Fruit fly (Drosophila melanogaster): ENCODE results near the gene CG7542.

The CG7542 gene

dm6 chr3L:17573823-17574222, 24.2 kb downstream of the CG7542 start (continued):
- TF ChIP-seq CG6175 (GFP tag; IDR thresholded peaks at IDR 0.05) (peak; percentile 71; the same call in 2 of the 3 replicates), ftz-f1 (GFP tag; optimal IDR thresholded peaks at IDR 0.05) (peak; percentile 9), Hr78 (GFP tag; optimal IDR thresholded peaks at IDR 0.05) (peak in 1 of 2 experiments; percentile 6), chinmo (GFP tag; IDR thresholded peaks at IDR 0.05; ENCODE audit: partially characterized antibody) (peak; percentile 97; the same call in 3 of the 4 replicates), CG13287 (GFP tag; IDR thresholded peaks at IDR 0.05; ENCODE audit: partially characterized antibody) (peak; percentile 58), CG18476 (GFP tag; optimal IDR thresholded peaks at IDR 0.05) (no peak), Camta (GFP tag; optimal IDR thresholded peaks at IDR 0.05) (no peak), run (tag; optimal IDR thresholded peaks at IDR 0.05) (no peak), CG6654 (GFP tag; optimal IDR thresholded peaks at IDR 0.05) (peak; percentile 93), CG7271 (tag; optimal IDR thresholded peaks at IDR 0.05) (no peak), Bgb (GFP tag; IDR thresholded peaks at IDR 0.05; ENCODE audit: partially characterized antibody) (0 out of 2 replicates have a peak, but pooled peaks have one; percentile 11), CG12769 (tag; optimal IDR thresholded peaks at IDR 0.05) (peak; percentile 53), CG2120 (GFP tag; optimal IDR thresholded peaks at IDR 0.05) (no peak), Deaf1 (tag; optimal IDR thresholded peaks at IDR 0.05) (peak; percentile 39), Elba2 (GFP tag; optimal IDR thresholded peaks at IDR 0.05) (no peak), CG34224 (GFP tag; IDR thresholded peaks at IDR 0.05; ENCODE audit: partially characterized antibody) (peak; percentile 42; the same call in 2 of the 3 replicates), so (GFP tag; IDR thresholded peaks at IDR 0.05) (0 out of 3 replicates have a peak, but pooled peaks have one; percentile 21), GATAe (GFP tag; conservative IDR thresholded peaks at IDR 0.05) (no peak), CG2199 (GFP tag; IDR thresholded peaks at IDR 0.05) (0 out of 3 replicates have a peak, but pooled peaks have one; percentile 43), zen2 (GFP tag; IDR thresholded peaks at IDR 0.05; ENCODE audit: partially characterized antibody) (peak; percentile 45; the same call in 2 of the 3 replicates), CG4360 (GFP tag; IDR thresholded peaks at IDR 0.05) (no peak), HmgZ (tag; optimal IDR thresholded peaks at IDR 0.05) (no peak), Adf1 (GFP tag; IDR thresholded peaks at IDR 0.05) (peak; percentile 86), psq (GFP tag; optimal IDR thresholded peaks at IDR 0.05) (no peak), slbo (GFP tag; IDR thresholded peaks at IDR 0.05) (0 out of 2 replicates have a peak, but pooled peaks have one; percentile 4), CG15269 (tag; optimal IDR thresholded peaks at IDR 0.05) (peak; percentile 46), ci (GFP tag; IDR thresholded peaks at IDR 0.05) (peak; percentile 44; the same call in 1 of the 3 replicates), Trl (optimal IDR thresholded peaks at IDR 0.05) (peak; percentile 77 to 85), Trl (GFP tag; optimal IDR thresholded peaks at IDR 0.05) (no peak), vvl (GFP tag; IDR thresholded peaks at IDR 0.05) (peak; percentile 19; the same call in 1 of the 2 replicates)

- peak; percentile 77 for TF ChIP-seq rib (GFP tag; IDR thresholded peaks at IDR 0.05)
- TF ChIP-seq caup (GFP tag; optimal IDR thresholded peaks at IDR 0.05; ENCODE audit: severe bottlenecking): no peak
- TF ChIP-seq ewg (GFP tag; optimal IDR thresholded peaks at IDR 0.05): no peak
- no peak for TF ChIP-seq unc-4 (GFP tag; IDR thresholded peaks at IDR 0.05; ENCODE audit: partially characterized antibody)
- no peak for TF ChIP-seq Fer2 (tag; optimal IDR thresholded peaks at IDR 0.05)
- peak; percentile 52 for TF ChIP-seq Deaf1 (tag; optimal IDR thresholded peaks at IDR 0.05)
- peak; percentile 32; the same call in 1 of the 3 replicates for TF ChIP-seq CG34422 (GFP tag; IDR thresholded peaks at IDR 0.05)
- no peak for TF ChIP-seq al (GFP tag; IDR thresholded peaks at IDR 0.05)
- TF ChIP-seq H2.0 (GFP tag; IDR thresholded peaks at IDR 0.05): 0 out of 2 replicates have a peak, but pooled peaks have one; percentile 15
- TF ChIP-seq cas (GFP tag; IDR thresholded peaks at IDR 0.05): no peak
- TF ChIP-seq hkb (optimal IDR thresholded peaks at IDR 0.05): no peak
- TF ChIP-seq hkb (GFP tag; IDR thresholded peaks at IDR 0.05): peak; percentile 15; the same call in 1 of the 2 replicates
- TF ChIP-seq CG4404 (GFP tag; IDR thresholded peaks at IDR 0.05): no peak
- 0 out of 3 replicates have a peak, but pooled peaks have one; percentile 54 for TF ChIP-seq ci (GFP tag; IDR thresholded peaks at IDR 0.05)
- no peak for TF ChIP-seq Bgb (GFP tag; IDR thresholded peaks at IDR 0.05; ENCODE audit: partially characterized antibody)
- TF ChIP-seq CG33213 (GFP tag; optimal IDR thresholded peaks at IDR 0.05): no peak
- peak; percentile 42 for TF ChIP-seq CG12155 (GFP tag; optimal IDR thresholded peaks at IDR 0.05)
- peak; percentile 19 for TF ChIP-seq Asciz (GFP tag; optimal IDR thresholded peaks at IDR 0.05)
- peak in 1 of 2 experiments; percentile 57 for TF ChIP-seq Pdp1 (GFP tag; optimal IDR thresholded peaks at IDR 0.05)
- no peak for TF ChIP-seq lov (optimal IDR thresholded peaks at IDR 0.05)
- TF ChIP-seq lov (GFP tag; IDR thresholded peaks at IDR 0.05): no peak
- TF ChIP-seq ERR (GFP tag; optimal IDR thresholded peaks at IDR 0.05): no peak
These were observed 26.7 kb downstream of the CG7542 start for dm6 chr3L:17576093-17576885.

All from whole organism, embryonic.